Worm (Caenorhabditis elegans) whole organism, young adult: ENCODE data around the gene C33D3.4.

ENCODE experiments used
- F49E8.2 ChIP-seq: sonication (generic microtip); optimal IDR thresholded peaks from 3 replicates; lab custom pipeline; 2017; ENCODE audit warnings: missing genetic modification characterization, mild to moderate bottlenecking, missing compliant biosample characterization, antibody characterized with exemption, moderate library complexity; ENCODE audit not compliant: insufficient read depth
- F57A8.1 ChIP-seq: fragments of 200-800 bp; sonication (Bioruptor generic); optimal IDR thresholded peaks from 2 replicates; lab custom pipeline; 2018; ENCODE audit warnings: mild to moderate bottlenecking, missing genetic modification characterization, moderate library complexity, missing compliant biosample characterization
- F57C9.4 ChIP-seq: sonication (generic microtip); optimal IDR thresholded peaks from 2 replicates; lab custom pipeline; 2017; ENCODE audit warnings: mild to moderate bottlenecking, missing genetic modification characterization, missing compliant biosample characterization
- bed-1 ChIP-seq: fragments of 200-800 bp; sonication (Bioruptor generic); IDR thresholded peaks from 2 replicates; pipeline ENCODE4 v1.3.6; 2022; ENCODE audit warnings: missing genetic modification reagents, missing genetic modification characterization, missing compliant biosample characterization
- ceh-40 ChIP-seq: fragments of 200-800 bp; sonication (Bioruptor generic); IDR thresholded peaks from 2 replicates; pipeline ENCODE4 v1.3.6; 2022; ENCODE audit warnings: missing genetic modification characterization, missing compliant biosample characterization
- lsy-27 ChIP-seq: sonication (generic microtip); optimal IDR thresholded peaks from 2 replicates; lab custom pipeline; 2017; ENCODE audit warnings: missing genetic modification characterization, mild to moderate bottlenecking, missing compliant biosample characterization, antibody characterized with exemption, missing genotype, borderline replicate concordance; ENCODE audit not compliant: insufficient read depth
- snpc-3.4 ChIP-seq: sonication (generic microtip); optimal IDR thresholded peaks from 2 replicates; lab custom pipeline; 2017; ENCODE audit warnings: missing genetic modification characterization, mild to moderate bottlenecking, missing compliant biosample characterization, antibody characterized with exemption, moderate library complexity, missing genotype, missing genetic modification reagents
- snpc-4 ChIP-seq, 5 experiments: fragments of 150-350 bp in 1 of 5; sonication (generic microtip) in 4 of 5; optimal IDR thresholded peaks; 2 replicates each; lab custom pipeline; 2014 to 2018; ENCODE audit warnings: missing genetic modification characterization in 5 of 5, missing biosample characterization in 3 of 5, antibody characterized with exemption in 2 of 5, mild to moderate bottlenecking in 2 of 5, missing compliant biosample characterization in 2 of 5, missing genotype in 2 of 5, moderate library complexity in 2 of 5, missing genetic modification reagents in 1 of 5
- unc-62 ChIP-seq: fragments of 150-350 bp; optimal IDR thresholded peaks from 2 replicates; lab custom pipeline; 2014; ENCODE audit warnings: missing biosample characterization, missing genetic modification reagents, missing genetic modification characterization
- ztf-25 ChIP-seq: fragments of 200-800 bp; sonication (Bioruptor generic); IDR thresholded peaks from 2 replicates; pipeline ENCODE4 v1.3.6; 2022; ENCODE audit warnings: missing genetic modification reagents, missing genetic modification characterization, missing compliant biosample characterization
- ztf-6 ChIP-seq: fragments of 200-800 bp; sonication (Bioruptor generic); IDR thresholded peaks from 2 replicates; pipeline ENCODE4 v1.3.6; 2022; ENCODE audit warnings: missing genetic modification reagents, missing genetic modification characterization, missing compliant biosample characterization

ce11 chrX:10485300-10485755, 3.5 kb upstream of the C33D3.4 start, which contains the start of gene C33D3.3:
- TF ChIP-seq snpc-4 (GFP tag; optimal IDR thresholded peaks at IDR 0.05; lab: Kevin White, UChicago) (no peak), snpc-4 (tag; optimal IDR thresholded peaks at IDR 0.05; lab: Kevin White, UChicago) (no peak), F57C9.4 (tag; lab: Kevin White, UChicago) (no peak), ceh-40 (GFP tag; lab: Robert Waterston, UW) (no peak), lsy-27 (tag; lab: Kevin White, UChicago) (no peak), F57A8.1 (GFP tag; lab: Kevin White, UChicago) (no peak), unc-62 (GFP tag; lab: Kevin White, UChicago) (no peak), F49E8.2 (tag; lab: Kevin White, UChicago) (no peak), bed-1 (no peak), snpc-3.4 (tag; lab: Kevin White, UChicago) (no peak), ztf-25 (no peak), ztf-6 (GFP tag; lab: Robert Waterston, UW) (no peak)
